Worm (Caenorhabditis elegans): ENCODE data around the gene srh-61.

DNA sequence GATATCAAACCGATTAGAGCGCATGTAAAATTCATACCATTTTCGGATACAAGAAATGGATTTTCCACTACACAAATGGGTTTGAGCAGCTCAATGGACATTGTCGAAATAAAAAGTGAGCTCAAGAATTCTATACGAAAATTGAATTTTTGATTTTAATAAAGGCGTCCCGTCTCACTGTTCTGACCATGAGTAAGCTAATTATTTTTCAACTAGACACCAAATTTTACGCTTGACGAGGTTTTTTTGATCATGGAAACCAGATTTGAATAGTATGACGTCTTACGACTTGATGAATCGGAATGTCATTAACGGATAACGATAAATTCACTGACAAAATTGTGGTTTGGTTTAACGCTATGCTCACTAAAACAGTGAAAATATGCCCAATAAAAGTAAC, at the start of gene srh-61:
- TF ChIP-seq nhr-71 (tag; optimal IDR thresholded peaks at IDR 0.05) (no peak), ceh-82 (tag; optimal IDR thresholded peaks at IDR 0.05) (no peak), nhr-47 (tag; optimal IDR thresholded peaks at IDR 0.05) (no peak), grh-1 (GFP tag; IDR thresholded peaks at IDR 0.05) (no peak), snu-23 (GFP tag; optimal IDR thresholded peaks at IDR 0.05) (no peak), nhr-76 (tag; optimal IDR thresholded peaks at IDR 0.05) (no peak), elt-2 (tag; optimal IDR thresholded peaks at IDR 0.05) (no peak), zag-1 (tag; optimal IDR thresholded peaks at IDR 0.05) (no peak), snpc-4 (tag; optimal IDR thresholded peaks at IDR 0.05) (no peak), ceh-8 (GFP tag; optimal IDR thresholded peaks at IDR 0.05) (no peak), lin-13 (GFP tag; optimal IDR thresholded peaks at IDR 0.05) (no peak), ztf-11 (tag; optimal IDR thresholded peaks at IDR 0.05) (no peak), blmp-1 (tag; optimal IDR thresholded peaks at IDR 0.05) (no peak)
